Fruit fly (Drosophila melanogaster): Measurements from ENCODE around the gene CG6293.

CG6293 gene

DNA sequence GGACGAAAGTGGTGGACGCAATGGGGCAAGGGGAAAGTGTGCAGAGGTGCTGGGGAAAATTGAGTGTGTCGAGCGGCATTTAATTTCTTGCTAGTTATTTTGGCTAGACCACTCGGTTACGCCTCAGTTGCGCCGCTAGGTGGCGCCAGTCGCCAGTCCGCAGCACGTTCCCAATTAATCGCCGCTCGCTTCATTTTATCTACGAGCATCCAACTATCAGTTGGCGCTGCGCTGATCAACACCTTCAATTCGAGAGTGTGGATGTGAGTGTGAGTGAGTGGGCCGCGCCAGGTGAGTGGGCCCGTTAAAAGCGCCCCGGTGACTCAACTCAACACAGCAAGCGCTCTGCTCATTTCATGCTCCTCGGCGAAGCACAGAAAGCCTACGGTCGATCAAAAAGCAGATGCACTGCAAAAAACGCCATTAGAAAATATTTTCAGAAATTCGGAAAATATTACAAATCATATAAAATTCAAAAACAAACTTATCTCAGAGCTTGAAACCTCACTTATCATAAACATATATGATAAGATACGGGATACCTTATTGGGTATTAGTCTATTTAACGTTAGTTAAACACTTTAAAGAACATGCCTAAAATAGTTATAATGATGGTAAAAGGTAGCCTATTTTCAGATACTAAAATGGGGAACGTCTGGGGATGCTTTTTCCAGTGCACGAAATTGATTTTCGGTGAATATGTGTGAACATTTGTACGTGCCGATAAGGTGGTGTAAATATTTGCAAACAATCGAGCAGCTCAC lies 43.1 kb downstream of the CG6293 start (continued):
- peak; percentile 82 for TF ChIP-seq Hand (GFP tag; optimal IDR thresholded peaks at IDR 0.05)
- peak; percentile 78 for TF ChIP-seq Abd-B (GFP tag; optimal IDR thresholded peaks at IDR 0.05)
- peak; percentile 67 for TF ChIP-seq Max (GFP tag; optimal IDR thresholded peaks at IDR 0.05)
- peak; percentile 23 for TF ChIP-seq CG4617 (GFP tag; optimal IDR thresholded peaks at IDR 0.05; ENCODE audit: borderline replicate concordance)
- TF ChIP-seq CG10366 (GFP tag; IDR thresholded peaks at IDR 0.05): peak; percentile 68
- TF ChIP-seq unpg (GFP tag; optimal IDR thresholded peaks at IDR 0.05): peak; percentile 87
- TF ChIP-seq CG15696 (tag; optimal IDR thresholded peaks at IDR 0.05): peak; percentile 39
- TF ChIP-seq CG12744 (GFP tag; optimal IDR thresholded peaks at IDR 0.05): peak; percentile 84
- TF ChIP-seq CG7556 (GFP tag; optimal IDR thresholded peaks at IDR 0.05): peak; percentile 86
- TF ChIP-seq Dad (GFP tag; optimal IDR thresholded peaks at IDR 0.05): peak; percentile 64
- no peak for TF ChIP-seq hth (optimal IDR thresholded peaks at IDR 0.05)
- TF ChIP-seq eve (GFP tag; optimal IDR thresholded peaks at IDR 0.05): peak in 1 of 2 experiments; percentile 89
- TF ChIP-seq CG11560 (tag; IDR thresholded peaks at IDR 0.05): 0 out of 3 replicates have a peak, but pooled peaks have one; percentile 45
- peak; percentile 63 for TF ChIP-seq CG18476 (GFP tag; optimal IDR thresholded peaks at IDR 0.05)
- 0 out of 2 replicates have a peak, but pooled peaks have one; percentile 24 for TF ChIP-seq dati (GFP tag; IDR thresholded peaks at IDR 0.05)
- TF ChIP-seq slp2 (GFP tag; optimal IDR thresholded peaks at IDR 0.05): peak; percentile 81
- TF ChIP-seq ranshi (GFP tag; IDR thresholded peaks at IDR 0.05): peak; percentile 47
- TF ChIP-seq phol (tag; optimal IDR thresholded peaks at IDR 0.05): peak; percentile 87
- peak; percentile 59 for TF ChIP-seq CG30431 (GFP tag; optimal IDR thresholded peaks at IDR 0.05)
- peak; percentile 56 for TF ChIP-seq CG4820 (GFP tag; optimal IDR thresholded peaks at IDR 0.05)
- TF ChIP-seq Ptx1 (GFP tag; IDR thresholded peaks at IDR 0.05): peak; percentile 85
- TF ChIP-seq CG11456 (GFP tag; IDR thresholded peaks at IDR 0.05): peak; percentile 66; the same call in 1 of the 3 replicates
- TF ChIP-seq dpn (GFP tag; optimal IDR thresholded peaks at IDR 0.05): peak; percentile 74 to 76
- peak; percentile 86 for TF ChIP-seq CG10209 (GFP tag; optimal IDR thresholded peaks at IDR 0.05)
- TF ChIP-seq pnt (GFP tag; optimal IDR thresholded peaks at IDR 0.05): peak; percentile 79
- TF ChIP-seq Hsf (GFP tag; optimal IDR thresholded peaks at IDR 0.05): peak; percentile 84
- TF ChIP-seq CG2120 (GFP tag; optimal IDR thresholded peaks at IDR 0.05): peak; percentile 94
- peak; percentile 86 for TF ChIP-seq Dek (tag; optimal IDR thresholded peaks at IDR 0.05)
- TF ChIP-seq CG14441 (GFP tag; IDR thresholded peaks at IDR 0.05): peak; percentile 79
- no peak for TF ChIP-seq CG2199 (GFP tag; IDR thresholded peaks at IDR 0.05)
- TF ChIP-seq CG10959 (GFP tag; IDR thresholded peaks at IDR 0.05): 0 out of 2 replicates have a peak, but pooled peaks have one; percentile 10
- TF ChIP-seq ash1 (GFP tag; optimal IDR thresholded peaks at IDR 0.05): no peak
- TF ChIP-seq pho (GFP tag; optimal IDR thresholded peaks at IDR 0.05): peak; percentile 83
- TF ChIP-seq ERR (GFP tag; optimal IDR thresholded peaks at IDR 0.05): peak; percentile 58
- peak; percentile 62 for TF ChIP-seq Hmx (GFP tag; optimal IDR thresholded peaks at IDR 0.05)
- TF ChIP-seq ac (GFP tag; optimal IDR thresholded peaks at IDR 0.05): no peak
- TF ChIP-seq insv (GFP tag; optimal IDR thresholded peaks at IDR 0.05): peak in 1 of 2 experiments; percentile 5
- TF ChIP-seq sna (GFP tag; IDR thresholded peaks at IDR 0.05; ENCODE audit: partially characterized antibody): peak; percentile 29; the same call in 1 of the 2 replicates
- no peak for TF ChIP-seq CG10431 (GFP tag; optimal IDR thresholded peaks at IDR 0.05)
- TF ChIP-seq CG42726 (GFP tag; IDR thresholded peaks at IDR 0.05; ENCODE audit: partially characterized antibody): no peak
- peak; percentile 82 for TF ChIP-seq ind (GFP tag; optimal IDR thresholded peaks at IDR 0.05)
- TF ChIP-seq sens (GFP tag): peak; percentile 96
- TF ChIP-seq CG13123 (GFP tag; optimal IDR thresholded peaks at IDR 0.05): peak; percentile 59
- no peak for TF ChIP-seq sens-2 (GFP tag; IDR thresholded peaks at IDR 0.05)
- peak; percentile 44 for TF ChIP-seq CG11085 (GFP tag; IDR thresholded peaks at IDR 0.05)
- peak; percentile 43; the same call in 1 of the 3 replicates for TF ChIP-seq Opbp (GFP tag; IDR thresholded peaks at IDR 0.05; ENCODE audit: partially characterized antibody)
- peak; percentile 60 for TF ChIP-seq disco-r (GFP tag; optimal IDR thresholded peaks at IDR 0.05)
- TF ChIP-seq CG10274 (GFP tag; optimal IDR thresholded peaks at IDR 0.05): peak; percentile 54
- TF ChIP-seq CG1832 (GFP tag; optimal IDR thresholded peaks at IDR 0.05): no peak

Data from whole organism, embryonic.